Worm (Caenorhabditis elegans) whole organism, L3 larva: ENCODE results near the gene R03D7.8.

Source experiments
- ama-1 ChIP-seq: fragments of 150-350 bp; optimal IDR thresholded peaks from 2 replicates; lab custom pipeline; 2018
- ceh-9 ChIP-seq: sonication (generic microtip); optimal IDR thresholded peaks from 2 replicates; lab custom pipeline; 2018; ENCODE audit warnings: missing biosample characterization, missing genetic modification characterization
- elt-2 ChIP-seq: sonication (generic microtip); optimal IDR thresholded peaks from 2 replicates; lab custom pipeline; 2016; ENCODE audit warnings: missing genetic modification reagents, mild to moderate bottlenecking, missing genetic modification characterization, missing compliant biosample characterization
- nhr-11 ChIP-seq: fragments of 150-350 bp; optimal IDR thresholded peaks from 2 replicates; lab custom pipeline; 2014; ENCODE audit warnings: missing biosample characterization, missing genetic modification characterization
- nhr-25 ChIP-seq: sonication (generic microtip); optimal IDR thresholded peaks from 2 replicates; lab custom pipeline; 2017; ENCODE audit warnings: missing biosample characterization, missing genetic modification characterization
- nhr-28 ChIP-seq: fragments of 150-350 bp; optimal IDR thresholded peaks from 2 replicates; lab custom pipeline; 2014; ENCODE audit warnings: missing biosample characterization, missing genetic modification characterization
- pqm-1 ChIP-seq: fragments of 150-350 bp; optimal IDR thresholded peaks from 2 replicates; lab custom pipeline; 2017; ENCODE audit warnings: missing biosample characterization, missing genetic modification characterization, inconsistent platforms
- snpc-4 ChIP-seq: fragments of 150-350 bp; optimal IDR thresholded peaks from 2 replicates; lab custom pipeline; 2014; ENCODE audit warnings: missing biosample characterization, missing genetic modification characterization
- unc-62 ChIP-seq: fragments of 150-350 bp; sonication (generic microtip); optimal IDR thresholded peaks from 4 replicates; lab custom pipeline; 2014; ENCODE audit warnings: missing biosample characterization, missing genetic modification reagents, missing genetic modification characterization

ce11 chrII:10999109-10999508 lies 42.4 kb upstream of the R03D7.8 start:
- TF ChIP-seq ama-1 (lab: Kevin White, UChicago) (no peak), snpc-4 (tag; lab: Kevin White, UChicago) (no peak), unc-62 (GFP tag; lab: Kevin White, UChicago) (no peak), nhr-28 (tag; lab: Kevin White, UChicago) (no peak), pqm-1 (tag; lab: Kevin White, UChicago) (no peak), nhr-11 (no peak), nhr-25 (tag; lab: Kevin White, UChicago) (no peak), elt-2 (no peak), ceh-9 (tag; lab: Kevin White, UChicago) (no peak)
